Fruit fly (Drosophila melanogaster) whole organism, embryonic: Measurements from ENCODE around the gene CG14410.
A peak's percentile ranks its signal among the peaks of the same experiment; 100 is the strongest.

Source experiments
- Asciz ChIP-seq: fragments of 200-800 bp; sonication (Bioruptor generic); optimal IDR thresholded peaks from 2 replicates; lab custom pipeline; 2017; ENCODE audit warnings: missing biosample characterization, mild to moderate bottlenecking, missing genetic modification characterization, missing genetic modification reagents
- B-H1 ChIP-seq: fragments of 200-800 bp; sonication (Bioruptor generic); IDR thresholded peaks from 3 replicates; pipeline ENCODE4 v1.3.6; 2022; ENCODE audit warnings: missing biosample characterization, missing genetic modification characterization
- BEAF-32 ChIP-seq: fragments of 200-800 bp; sonication (Bioruptor generic); optimal IDR thresholded peaks from 3 replicates; lab custom pipeline; 2017; ENCODE audit warnings: missing biosample characterization, missing genetic modification characterization, mild to moderate bottlenecking, moderate library complexity, missing genetic modification reagents
- Bgb ChIP-seq: fragments of 200-800 bp; sonication (Bioruptor generic); IDR thresholded peaks from 2 replicates; pipeline ENCODE4 v1.3.6; 2022; ENCODE audit warnings: missing biosample characterization, missing genetic modification characterization; ENCODE audit not compliant: partially characterized antibody
- CG11085 ChIP-seq: fragments of 200-800 bp; sonication (Bioruptor generic); IDR thresholded peaks from 2 replicates; pipeline ENCODE4 v1.3.6; 2022; ENCODE audit warnings: missing biosample characterization, missing genetic modification characterization
- CG12104 ChIP-seq: fragments of 200-800 bp; sonication (Bioruptor generic); optimal IDR thresholded peaks from 3 replicates; lab custom pipeline; 2016; ENCODE audit warnings: missing biosample characterization, missing genetic modification characterization
- CG13287 ChIP-seq: fragments of 200-800 bp; sonication (Bioruptor generic); IDR thresholded peaks from 2 replicates; pipeline ENCODE4 v1.3.6; 2022; ENCODE audit warnings: missing biosample characterization, missing genetic modification characterization; ENCODE audit not compliant: partially characterized antibody
- CG15479 ChIP-seq: fragments of 200-800 bp; sonication (Bioruptor generic); optimal IDR thresholded peaks from 3 replicates; lab custom pipeline; 2019; ENCODE audit warnings: missing biosample characterization, mild to moderate bottlenecking, missing genetic modification characterization, moderate library complexity
- CG1792 ChIP-seq: fragments of 200-800 bp; sonication (Bioruptor generic); optimal IDR thresholded peaks from 2 replicates; lab custom pipeline; 2016; ENCODE audit warnings: missing biosample characterization, missing genetic modification characterization
- CG1832 ChIP-seq: fragments of 200-800 bp; sonication (Bioruptor generic); optimal IDR thresholded peaks from 2 replicates; lab custom pipeline; 2017; ENCODE audit warnings: missing biosample characterization, mild to moderate bottlenecking, missing genetic modification characterization, inconsistent platforms
- CG2116 ChIP-seq: fragments of 200-800 bp; sonication (Bioruptor generic); optimal IDR thresholded peaks from 3 replicates; lab custom pipeline; 2018; ENCODE audit warnings: missing biosample characterization, mild to moderate bottlenecking, missing genetic modification characterization
- CG2199 ChIP-seq: fragments of 200-800 bp; sonication (Bioruptor generic); IDR thresholded peaks from 3 replicates; pipeline ENCODE4 v1.3.6; 2022; ENCODE audit warnings: missing biosample characterization, missing genetic modification characterization
- CG2875 ChIP-seq: fragments of 200-800 bp; sonication (Bioruptor generic); optimal IDR thresholded peaks from 2 replicates; lab custom pipeline; 2017; ENCODE audit warnings: missing biosample characterization, mild to moderate bottlenecking, missing genetic modification characterization, missing genetic modification reagents
- CG3995 ChIP-seq: fragments of 200-800 bp; sonication (Bioruptor generic); optimal IDR thresholded peaks from 3 replicates; lab custom pipeline; 2016; ENCODE audit warnings: missing biosample characterization, missing genetic modification characterization
- CG4730 ChIP-seq: fragments of 200-800 bp; sonication (Bioruptor generic); IDR thresholded peaks from 2 replicates; pipeline ENCODE4 v1.3.6; 2022; ENCODE audit warnings: missing biosample characterization, missing genetic modification characterization
- CG6272 ChIP-seq: fragments of 200-800 bp; sonication (Bioruptor generic); IDR thresholded peaks from 2 replicates; pipeline ENCODE4 v1.3.6; 2022; ENCODE audit warnings: missing biosample characterization, missing genetic modification characterization
- CG6689 ChIP-seq: fragments of 200-800 bp; sonication (Bioruptor generic); IDR thresholded peaks from 2 replicates; pipeline ENCODE4 v1.3.6; 2022; ENCODE audit warnings: missing biosample characterization, missing genetic modification characterization
- CG6791 ChIP-seq: fragments of 200-800 bp; sonication (Bioruptor generic); IDR thresholded peaks from 3 replicates; pipeline ENCODE4 v1.3.6; 2022; ENCODE audit warnings: missing biosample characterization, missing genetic modification characterization; ENCODE audit not compliant: partially characterized antibody
- CG7963 ChIP-seq: fragments of 200-800 bp; sonication (Bioruptor generic); IDR thresholded peaks from 3 replicates; pipeline ENCODE4 v1.3.6; 2022; ENCODE audit warnings: missing biosample characterization, missing genetic modification characterization; ENCODE audit not compliant: partially characterized antibody
- D ChIP-seq, 2 experiments: fragments of 200-800 bp in 1 of 2; fragments of >200 bp in 1 of 2; sonication (Bioruptor generic) in 1 of 2; optimal IDR thresholded peaks; 2 replicates in 1 of 2; 3 replicates in 1 of 2; lab custom pipeline; 2017; ENCODE audit warnings: mild to moderate bottlenecking in 1 of 2, missing biosample characterization in 1 of 2, missing genetic modification characterization in 1 of 2, missing genetic modification reagents in 1 of 2
- D19B ChIP-seq: fragments of 200-800 bp; sonication (Bioruptor generic); optimal IDR thresholded peaks from 2 replicates; lab custom pipeline; 2017; ENCODE audit warnings: missing biosample characterization, mild to moderate bottlenecking, missing genetic modification characterization
- Dad ChIP-seq: fragments of 200-800 bp; sonication (Bioruptor generic); optimal IDR thresholded peaks from 3 replicates; lab custom pipeline; 2016; ENCODE audit warnings: missing biosample characterization, missing genetic modification characterization
- Doc3 ChIP-seq: fragments of 200-800 bp; sonication (Bioruptor generic); IDR thresholded peaks from 3 replicates; pipeline ENCODE4 v1.3.6; 2022; ENCODE audit warnings: missing biosample characterization, missing genetic modification characterization; ENCODE audit not compliant: partially characterized antibody
- Dref ChIP-seq: fragments of 200-800 bp; sonication (Bioruptor generic); IDR thresholded peaks from 2 replicates; pipeline ENCODE4 v1.3.6; 2022; ENCODE audit warnings: missing biosample characterization, missing genetic modification characterization
- E2f2 ChIP-seq: fragments of 200-800 bp; sonication (Bioruptor generic); IDR thresholded peaks from 2 replicates; pipeline ENCODE4 v1.3.6; 2022; ENCODE audit warnings: missing biosample characterization, missing genetic modification characterization
- Ets65A ChIP-seq: fragments of 200-800 bp; sonication (Bioruptor generic); peaks from one replicate; lab custom pipeline; 2016; ENCODE audit warnings: missing biosample characterization, missing genetic modification characterization
- HLHmδ ChIP-seq: fragments of 200-800 bp; sonication (Bioruptor generic); optimal IDR thresholded peaks from 2 replicates; lab custom pipeline; 2018; ENCODE audit warnings: missing biosample characterization, mild to moderate bottlenecking, missing genetic modification characterization, moderate library complexity
- MESR4 ChIP-seq: fragments of 200-800 bp; sonication (Bioruptor generic); optimal IDR thresholded peaks from 2 replicates; lab custom pipeline; 2018; ENCODE audit warnings: missing biosample characterization, mild to moderate bottlenecking, missing genetic modification characterization, moderate library complexity
- NC2β ChIP-seq: fragments of 200-800 bp; sonication (Bioruptor generic); optimal IDR thresholded peaks from 2 replicates; lab custom pipeline; 2016; ENCODE audit warnings: missing biosample characterization, missing genetic modification characterization
- NfI ChIP-seq: fragments of 200-800 bp; sonication (Bioruptor generic); optimal IDR thresholded peaks from 3 replicates; lab custom pipeline; 2018; ENCODE audit warnings: missing biosample characterization, mild to moderate bottlenecking, missing genetic modification characterization, moderate library complexity
- Side ChIP-seq: fragments of 200-800 bp; sonication (Bioruptor generic); optimal IDR thresholded peaks from 2 replicates; lab custom pipeline; 2016; ENCODE audit warnings: missing biosample characterization, missing genetic modification characterization
- Vsx1 ChIP-seq: fragments of 200-800 bp; sonication (Bioruptor generic); optimal IDR thresholded peaks from 2 replicates; lab custom pipeline; 2017; ENCODE audit warnings: missing biosample characterization, mild to moderate bottlenecking, missing genetic modification characterization, missing genetic modification reagents
- ap ChIP-seq: fragments of 200-800 bp; sonication (Bioruptor generic); IDR thresholded peaks from 2 replicates; pipeline ENCODE4 v1.3.6; 2022; ENCODE audit warnings: missing biosample characterization, missing genetic modification characterization
- bab2 ChIP-seq: fragments of 200-800 bp; sonication (Bioruptor generic); optimal IDR thresholded peaks from 2 replicates; lab custom pipeline; 2016; ENCODE audit warnings: missing biosample characterization, missing genetic modification characterization
- bbx ChIP-seq: fragments of 200-800 bp; sonication (Bioruptor generic); IDR thresholded peaks from 2 replicates; pipeline ENCODE4 v1.3.6; 2022; ENCODE audit warnings: missing biosample characterization, missing genetic modification characterization; ENCODE audit not compliant: partially characterized antibody
- caup ChIP-seq: fragments of 200-800 bp; sonication (Bioruptor generic); optimal IDR thresholded peaks from 3 replicates; lab custom pipeline; 2017; ENCODE audit warnings: missing biosample characterization, mild to moderate bottlenecking, missing genetic modification characterization, moderate library complexity; ENCODE audit not compliant: severe bottlenecking
- eve ChIP-seq, 2 experiments: fragments of >200 bp; optimal IDR thresholded peaks; 2 replicates each; lab custom pipeline; 2017; ENCODE audit warnings: missing biosample characterization in 2 of 2, missing genetic modification characterization in 2 of 2
- grn ChIP-seq: fragments of 200-800 bp; sonication (Bioruptor generic); optimal IDR thresholded peaks from 3 replicates; lab custom pipeline; 2017; ENCODE audit warnings: missing biosample characterization, missing genetic modification characterization
- gsb ChIP-seq: fragments of 200-800 bp; sonication (Bioruptor generic); IDR thresholded peaks from 2 replicates; pipeline ENCODE4 v1.3.6; 2022; ENCODE audit warnings: missing biosample characterization, missing genetic modification characterization
- her ChIP-seq: fragments of 200-800 bp; sonication (Bioruptor generic); optimal IDR thresholded peaks from 2 replicates; lab custom pipeline; 2016; ENCODE audit warnings: missing biosample characterization, missing genetic modification characterization
- mld ChIP-seq: fragments of 200-800 bp; sonication (Bioruptor generic); IDR thresholded peaks from 3 replicates; pipeline ENCODE4 v1.3.6; 2022; ENCODE audit warnings: missing biosample characterization, missing genetic modification characterization; ENCODE audit not compliant: partially characterized antibody
- nerfin-2 ChIP-seq: fragments of 200-800 bp; sonication (Bioruptor generic); IDR thresholded peaks from 2 replicates; pipeline ENCODE4 v1.3.6; 2022; ENCODE audit warnings: missing biosample characterization, missing genetic modification characterization; ENCODE audit not compliant: partially characterized antibody
- phol ChIP-seq: fragments of 200-800 bp; sonication (Bioruptor generic); optimal IDR thresholded peaks from 3 replicates; lab custom pipeline; 2018; ENCODE audit warnings: missing biosample characterization, mild to moderate bottlenecking, missing genetic modification characterization, moderate library complexity
- so ChIP-seq: fragments of 200-800 bp; sonication (Bioruptor generic); IDR thresholded peaks from 3 replicates; pipeline ENCODE4 v1.3.6; 2022; ENCODE audit warnings: missing biosample characterization, missing genetic modification characterization
- ssp ChIP-seq: fragments of 200-800 bp; sonication (Bioruptor generic); IDR thresholded peaks from 2 replicates; pipeline ENCODE4 v1.3.6; 2022; ENCODE audit warnings: missing biosample characterization, missing genetic modification characterization
- stwl ChIP-seq: fragments of 200-800 bp; sonication (Bioruptor generic); optimal IDR thresholded peaks from 3 replicates; lab custom pipeline; 2018; ENCODE audit warnings: missing biosample characterization, mild to moderate bottlenecking, missing genetic modification characterization, moderate library complexity
- tna ChIP-seq: fragments of 200-800 bp; sonication (Bioruptor generic); IDR thresholded peaks from 2 replicates; pipeline ENCODE4 v1.3.6; 2022; ENCODE audit warnings: missing biosample characterization, missing genetic modification characterization; ENCODE audit not compliant: partially characterized antibody
- unc-4 ChIP-seq: fragments of 200-800 bp; sonication (Bioruptor generic); IDR thresholded peaks from 2 replicates; pipeline ENCODE4 v1.3.6; 2022; ENCODE audit warnings: missing biosample characterization, missing genetic modification characterization; ENCODE audit not compliant: partially characterized antibody

The CG14410 gene

DNA sequence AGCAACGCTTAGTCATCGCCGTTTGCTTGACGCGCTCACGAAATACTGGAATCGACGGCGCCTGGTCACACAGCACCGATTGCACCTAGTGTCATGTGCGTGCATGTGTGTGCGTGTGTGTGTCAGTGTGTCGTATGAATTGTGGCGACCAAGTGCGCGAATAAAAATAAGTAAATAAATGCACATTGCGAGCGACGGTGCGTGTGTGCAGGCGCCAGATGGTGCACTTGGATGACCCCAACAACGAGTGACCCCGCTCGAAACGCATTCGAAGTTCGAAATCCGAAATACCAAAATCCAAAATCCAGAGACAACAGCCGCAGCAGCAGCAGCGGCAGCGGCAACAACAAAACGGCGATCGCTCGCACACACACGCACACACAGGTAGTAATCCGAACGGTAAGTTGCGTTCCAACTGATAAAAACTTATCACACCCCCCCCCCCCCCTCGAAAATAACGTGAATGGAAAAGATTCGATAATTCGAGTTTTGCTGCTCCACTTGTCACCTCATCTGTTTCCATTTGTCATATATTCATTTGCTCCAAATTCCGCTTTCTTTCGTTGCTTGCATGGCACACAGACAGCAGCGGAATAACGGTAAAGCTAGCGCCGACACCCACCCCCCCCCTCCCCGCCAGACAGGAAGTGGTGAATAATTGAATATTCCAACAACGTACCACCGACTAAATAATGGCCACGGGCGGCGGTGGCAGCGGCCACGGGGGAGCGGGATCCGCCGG is 3.8 kb upstream of the CG14410 start, which contains the start of gene CG14411 (continued):
- TF ChIP-seq Side (GFP tag; lab: Kevin White, UChicago), result no peak
- TF ChIP-seq CG6272 (GFP tag; lab: Robert Waterston, UW), result no peak
- TF ChIP-seq so (GFP tag; lab: Robert Waterston, UW), result no peak
- no peak for TF ChIP-seq CG2199 (GFP tag; lab: Robert Waterston, UW)
- peak; percentile 6 for TF ChIP-seq HLHmδ (GFP tag; lab: Kevin White, UChicago)
- TF ChIP-seq CG2116 (GFP tag; lab: Kevin White, UChicago), result no peak
- peak; percentile 18 for TF ChIP-seq CG15479 (GFP tag; lab: Kevin White, UChicago)
- no peak for TF ChIP-seq CG11085
- TF ChIP-seq Dad (GFP tag; lab: Kevin White, UChicago), result no peak
- no peak for TF ChIP-seq NC2β (GFP tag; lab: Kevin White, UChicago)
- TF ChIP-seq Vsx1 (GFP tag; lab: Kevin White, UChicago), result no peak
- no peak for TF ChIP-seq mld (GFP tag; lab: Robert Waterston, UW)
- TF ChIP-seq caup (GFP tag; lab: Kevin White, UChicago), result no peak
- TF ChIP-seq CG6791, result 0 out of 3 replicates have a peak, but pooled peaks have one; percentile 32
- no peak for TF ChIP-seq bab2 (GFP tag; lab: Kevin White, UChicago)
- no peak for TF ChIP-seq CG1792
- TF ChIP-seq her, result no peak
- no peak for TF ChIP-seq gsb (GFP tag; lab: Robert Waterston, UW)
- TF ChIP-seq CG3995, result peak; percentile 2
- TF ChIP-seq B-H1, result no peak
- no peak for TF ChIP-seq Asciz (GFP tag; lab: Kevin White, UChicago)
- no peak for TF ChIP-seq Ets65A (GFP tag; lab: Kevin White, UChicago)
- TF ChIP-seq ssp (GFP tag; lab: Robert Waterston, UW), result no peak
- TF ChIP-seq phol, result no peak
- no peak for TF ChIP-seq NfI (GFP tag; lab: Kevin White, UChicago)
- no peak for TF ChIP-seq ap (GFP tag; lab: Robert Waterston, UW)
- TF ChIP-seq D19B, result no peak
- TF ChIP-seq grn (GFP tag; lab: Kevin White, UChicago), result no peak
- no peak for TF ChIP-seq CG4730
- no peak for TF ChIP-seq CG6689

DNA sequence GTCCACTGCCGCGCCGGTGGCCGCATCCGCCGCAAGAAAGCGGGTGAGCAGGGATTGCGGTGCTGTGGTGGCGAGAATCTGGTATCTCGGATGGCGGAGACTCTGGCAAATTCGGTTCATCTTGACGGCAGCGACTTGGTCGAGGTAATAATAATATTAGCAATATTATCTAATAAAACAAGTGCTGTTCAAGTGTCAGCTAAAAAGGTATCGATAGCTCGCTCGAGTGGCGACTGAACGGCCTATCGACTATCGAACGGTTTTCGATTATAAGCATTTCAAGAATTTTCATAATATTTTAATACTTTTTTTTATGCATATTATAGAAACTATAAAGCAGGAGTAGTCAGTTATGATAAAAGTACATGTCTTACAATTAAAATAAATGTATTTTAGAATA is 1.5 kb downstream of the CG14410 start, which contains the start of gene Grx5:
Gene Grx5, minus strand, starts transcription at position 216 of the 400 bp plus-strand sequence.
- TF ChIP-seq D (optimal IDR thresholded peaks at IDR 0.05; lab: Kevin White, UChicago), result no peak
- no peak for TF ChIP-seq D (GFP tag; optimal IDR thresholded peaks at IDR 0.05; lab: Kevin White, UChicago)
- TF ChIP-seq mld (GFP tag; lab: Robert Waterston, UW), result peak; percentile 59; the same call in 1 of the 3 replicates
- TF ChIP-seq nerfin-2 (GFP tag; lab: Robert Waterston, UW), result peak; percentile 55; the same call in 1 of the 2 replicates
- peak; percentile 2 for TF ChIP-seq stwl (tag; lab: Kevin White, UChicago)
- TF ChIP-seq Dref, result peak; percentile 70
- peak; percentile 69 for TF ChIP-seq unc-4 (GFP tag; lab: Robert Waterston, UW)
- TF ChIP-seq MESR4 (GFP tag; lab: Kevin White, UChicago), result peak; percentile 73
- no peak for TF ChIP-seq CG2875 (GFP tag; lab: Kevin White, UChicago)
- peak; percentile 4 for TF ChIP-seq CG2116 (GFP tag; lab: Kevin White, UChicago)
- TF ChIP-seq E2f2, result 0 out of 2 replicates have a peak, but pooled peaks have one; percentile 11
- TF ChIP-seq bbx (GFP tag; lab: Robert Waterston, UW), result 0 out of 2 replicates have a peak, but pooled peaks have one; percentile 56
- peak; percentile 76 for TF ChIP-seq CG13287 (GFP tag; lab: Robert Waterston, UW)
- TF ChIP-seq CG7963 (GFP tag; lab: Robert Waterston, UW), result peak; percentile 48; the same call in 1 of the 3 replicates
- peak; percentile 62 for TF ChIP-seq BEAF-32 (GFP tag; lab: Kevin White, UChicago)
- TF ChIP-seq CG1832 (GFP tag; lab: Kevin White, UChicago), result no peak
- peak; percentile 66; the same call in 2 of the 3 replicates for TF ChIP-seq Doc3 (GFP tag; lab: Robert Waterston, UW)
- TF ChIP-seq tna (GFP tag; lab: Robert Waterston, UW), result peak; percentile 52
- TF ChIP-seq eve (GFP tag; optimal IDR thresholded peaks at IDR 0.05; lab: Kevin White, UChicago), result no peak
- TF ChIP-seq CG12104, result no peak
- TF ChIP-seq Bgb (GFP tag; lab: Robert Waterston, UW), result peak; percentile 45
